Fruit fly (Drosophila melanogaster): ENCODE results near the gene Gs1.

The Gs1 gene

dm6 chr2L:87255-87723 is 44.6 kb upstream of the Gs1 start, which contains the start of gene net (continued):
- TF ChIP-seq Trl (optimal IDR thresholded peaks at IDR 0.05) (no peak), Trl (GFP tag; optimal IDR thresholded peaks at IDR 0.05) (no peak), nmo (GFP tag; optimal IDR thresholded peaks at IDR 0.05) (peak; percentile 64), pho (GFP tag; optimal IDR thresholded peaks at IDR 0.05) (peak; percentile 5), Asciz (GFP tag; optimal IDR thresholded peaks at IDR 0.05) (peak; percentile 48), sc (optimal IDR thresholded peaks at IDR 0.05) (no peak), sc (GFP tag; optimal IDR thresholded peaks at IDR 0.05) (peak; percentile 11), CG13287 (GFP tag; IDR thresholded peaks at IDR 0.05; ENCODE audit: partially characterized antibody) (no peak), bcd (GFP tag; optimal IDR thresholded peaks at IDR 0.05) (peak; percentile 73), NfI (GFP tag; optimal IDR thresholded peaks at IDR 0.05) (peak; percentile 85), Ets97D (GFP tag; optimal IDR thresholded peaks at IDR 0.05) (no peak), pita (GFP tag; optimal IDR thresholded peaks at IDR 0.05) (no peak), tap (tag; optimal IDR thresholded peaks at IDR 0.05) (peak; percentile 72), CG10267 (tag; optimal IDR thresholded peaks at IDR 0.05) (peak; percentile 62), CG10543 (GFP tag; optimal IDR thresholded peaks at IDR 0.05) (peak; percentile 86), jumu (GFP tag; optimal IDR thresholded peaks at IDR 0.05) (no peak), Nf-YA (GFP tag; IDR thresholded peaks at IDR 0.05) (no peak), CG6272 (GFP tag; IDR thresholded peaks at IDR 0.05) (no peak; the same call in 1 of the 2 replicates), sima (GFP tag; optimal IDR thresholded peaks at IDR 0.05) (no peak), CG8944 (GFP tag; optimal IDR thresholded peaks at IDR 0.05) (no peak), fd64A (GFP tag; optimal IDR thresholded peaks at IDR 0.05) (no peak), lov (optimal IDR thresholded peaks at IDR 0.05) (no peak), lov (GFP tag; IDR thresholded peaks at IDR 0.05) (0 out of 3 replicates have a peak, but pooled peaks have one; percentile 61), CTCF (GFP tag; optimal IDR thresholded peaks at IDR 0.05) (peak; percentile 19), lab (GFP tag; optimal IDR thresholded peaks at IDR 0.05) (peak; percentile 86), Kr (GFP tag; optimal IDR thresholded peaks at IDR 0.05) (no peak), Fer3 (tag; optimal IDR thresholded peaks at IDR 0.05) (peak; percentile 78), CG31441 (GFP tag; IDR thresholded peaks at IDR 0.05) (peak; percentile 75), CG18764 (GFP tag; optimal IDR thresholded peaks at IDR 0.05) (peak; percentile 26), CG18476 (GFP tag; optimal IDR thresholded peaks at IDR 0.05) (peak; percentile 13)

DNA sequence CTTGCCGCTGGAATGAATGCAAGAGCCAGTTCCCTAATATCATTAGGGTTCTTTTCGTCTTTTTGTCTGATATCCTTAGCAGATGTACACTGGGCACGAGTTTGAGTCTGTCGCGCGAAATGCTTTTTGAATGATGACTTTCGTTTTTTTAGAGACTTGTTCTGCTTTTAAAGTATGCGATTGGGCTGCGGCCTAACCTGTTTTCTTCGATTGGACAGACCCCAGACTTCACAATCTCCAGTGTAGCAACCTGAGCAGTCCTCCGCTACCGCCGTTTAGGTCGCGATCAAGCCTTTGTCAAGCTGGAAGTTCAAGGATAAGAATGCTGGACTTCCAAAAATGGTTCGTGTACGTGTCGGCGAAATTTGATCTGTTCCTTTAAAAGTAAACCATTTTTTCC is 43.3 kb upstream of the Gs1 start:
- TF ChIP-seq sens (GFP tag) (peak; percentile 19), Blimp-1 (GFP tag; optimal IDR thresholded peaks at IDR 0.05) (peak; percentile 20), CG2199 (GFP tag; IDR thresholded peaks at IDR 0.05) (0 out of 3 replicates have a peak, but pooled peaks have one; percentile 19), rib (GFP tag; IDR thresholded peaks at IDR 0.05) (no peak), CG7786 (GFP tag; optimal IDR thresholded peaks at IDR 0.05) (no peak)

DNA sequence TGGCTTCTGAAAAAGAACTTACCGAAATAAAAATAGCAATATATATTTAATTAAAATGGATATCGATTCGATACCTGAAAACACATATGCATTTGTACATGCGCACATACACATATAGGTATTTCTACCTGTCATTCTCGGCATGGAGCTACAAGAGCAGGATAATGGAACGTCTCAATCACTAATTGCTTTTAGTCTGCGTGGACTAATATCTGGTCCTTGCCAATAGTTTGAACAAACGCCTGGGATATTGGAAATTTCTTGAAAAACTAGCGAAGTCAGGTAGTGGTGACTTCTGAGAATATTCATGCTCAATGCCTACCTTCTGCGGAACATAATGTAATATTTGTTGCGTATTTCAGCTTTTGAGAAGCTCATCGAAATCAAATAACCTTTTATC is 42.7 kb upstream of the Gs1 start:
- TF ChIP-seq zen (tag; optimal IDR thresholded peaks at IDR 0.05) (peak; percentile 97), NFAT (GFP tag; IDR thresholded peaks at IDR 0.05) (no peak)

dm6 chr2L:90081-90480 is 41.8 kb upstream of the Gs1 start:
- TF ChIP-seq CkIIα-i1 (GFP tag; IDR thresholded peaks at IDR 0.05) (no peak), twi (tag; optimal IDR thresholded peaks at IDR 0.05) (peak; percentile 100), CG2199 (GFP tag; IDR thresholded peaks at IDR 0.05) (0 out of 3 replicates have a peak, but pooled peaks have one; percentile 27)

Data from whole organism, embryonic.